Worm (Caenorhabditis elegans) whole organism, dauer: ENCODE results near the gene Y49E10.21.

Experiments used
- unc-62 ChIP-seq: sonication (generic microtip); optimal IDR thresholded peaks from 2 replicates; lab custom pipeline; 2017; ENCODE audit warnings: missing biosample characterization, missing genetic modification reagents, missing genetic modification characterization

The Y49E10.21 gene

ce11 chrIII:12472497-12472896 is 15.1 kb downstream of the Y49E10.21 start, which contains the start of gene cccp-1:
Gene cccp-1, plus strand, starts transcription at chrIII:12472873.
- TF ChIP-seq unc-62: no peak

ce11 chrIII:12484432-12484831 is 27.0 kb downstream of the Y49E10.21 start, which contains the start of gene arrd-16:
Gene arrd-16, plus strand, starts transcription at chrIII:12484732.
- no peak for TF ChIP-seq unc-62

ce11 chrIII:12491984-12492383 is 34.6 kb downstream of the Y49E10.21 start, which contains the start of gene Y49E10.25:
Gene Y49E10.25, minus strand, starts transcription at chrIII:12492084.
- TF ChIP-seq unc-62: no peak

- no peak for TF ChIP-seq unc-62
Measured at ce11 chrIII:12495594-12496096, 38.2 kb downstream of the Y49E10.21 start, which contains the start of the genes Y111B2A.1 and Y111B2A.2. Gene Y111B2A.1, minus strand, starts transcription at chrIII:12495644. Gene Y111B2A.2, plus strand, starts transcription at chrIII:12496086.

- no peak for TF ChIP-seq unc-62
Measured at ce11 chrIII:12496449-12496848, 39.1 kb downstream of the Y49E10.21 start, which contains the start of gene herd-1. Gene herd-1, plus strand, starts transcription at chrIII:12496538.

DNA sequence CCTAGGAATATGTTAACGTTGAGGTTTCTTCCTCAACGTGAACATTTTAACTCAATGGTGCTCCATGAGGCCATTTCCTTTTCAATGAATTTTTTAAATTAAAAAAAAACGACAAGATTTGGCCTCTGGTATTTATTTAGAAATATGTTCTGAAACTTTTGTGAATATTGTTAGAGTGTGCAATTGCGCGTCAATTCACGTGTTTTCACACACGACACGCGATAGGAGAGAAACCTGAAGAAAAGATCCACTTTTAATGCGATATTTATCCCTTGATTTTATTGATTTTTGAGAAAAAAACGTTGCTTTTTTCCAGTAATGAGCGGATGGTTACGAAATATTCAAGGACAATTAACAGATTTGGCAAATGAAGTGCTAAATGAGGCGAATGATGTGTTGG is 41.8 kb downstream of the Y49E10.21 start, which contains the start of gene sql-1:
sql-1 (plus strand) TSS at position 313 of the 400 bp plus-strand sequence.
- no peak for TF ChIP-seq unc-62

ce11 chrIII:12510505-12510904 is 53.1 kb downstream of the Y49E10.21 start:
- TF ChIP-seq unc-62: no peak
